Worm (Caenorhabditis elegans): ENCODE results near the gene nrf-5.

- TF ChIP-seq hlh-17 (GFP tag; optimal IDR thresholded peaks at IDR 0.05; ENCODE audit: borderline replicate concordance) (no peak), mep-1 (tag; optimal IDR thresholded peaks at IDR 0.05) (no peak), ztf-4 (tag; optimal IDR thresholded peaks at IDR 0.05) (no peak), aha-1 (tag; optimal IDR thresholded peaks at IDR 0.05) (no peak), jun-1 (tag; optimal IDR thresholded peaks at IDR 0.05) (no peak)
These were observed at the start of gene nrf-5 for ce11 chrV:13827920-13828319.

Measured in whole organism, L1 larva.